Worm (Caenorhabditis elegans): ENCODE data around the gene cln-3.1.

DNA sequence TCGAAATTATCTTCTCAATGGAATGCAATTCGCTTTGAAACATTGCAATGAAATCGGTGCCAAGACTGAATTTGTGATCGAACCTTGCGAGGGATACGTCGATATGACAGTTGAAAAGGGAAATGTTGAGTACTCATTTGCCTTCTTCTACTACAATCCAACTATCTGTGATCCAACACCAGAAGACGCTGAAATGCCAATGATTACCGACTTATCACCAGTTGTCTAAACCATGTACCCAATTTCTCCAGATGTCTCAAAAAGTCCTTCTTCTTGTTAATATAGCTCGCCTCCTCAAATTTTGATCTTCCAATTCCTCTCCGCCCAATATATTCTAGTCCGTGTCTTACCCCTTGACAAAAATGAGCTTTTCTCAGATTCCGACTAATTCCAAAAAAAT, 49.3 kb downstream of the cln-3.1 start:
- TF ChIP-seq zfp-2 (tag; optimal IDR thresholded peaks at IDR 0.05) (no peak), mes-2 (tag; optimal IDR thresholded peaks at IDR 0.05; ENCODE audit: poor library complexity, severe bottlenecking) (no peak), nhr-28 (tag; optimal IDR thresholded peaks at IDR 0.05) (no peak), unc-130 (GFP tag; optimal IDR thresholded peaks at IDR 0.05) (no peak), pha-4 (GFP tag; IDR thresholded peaks at IDR 0.05) (no peak), pha-4 (tag; optimal IDR thresholded peaks at IDR 0.05) (no peak), rbr-2 (tag; optimal IDR thresholded peaks at IDR 0.05) (no peak), zag-1 (tag; optimal IDR thresholded peaks at IDR 0.05) (no peak), lim-7 (GFP tag; IDR thresholded peaks at IDR 0.05) (no peak), ama-1 (optimal IDR thresholded peaks at IDR 0.05) (no peak), pqm-1 (tag; optimal IDR thresholded peaks at IDR 0.05) (no peak), egl-43 (GFP tag; IDR thresholded peaks at IDR 0.05) (no peak), nhr-48 (tag; optimal IDR thresholded peaks at IDR 0.05) (no peak)
